Worm (Caenorhabditis elegans): Measurements from ENCODE around the gene cyn-2.

Gene cyn-2

DNA sequence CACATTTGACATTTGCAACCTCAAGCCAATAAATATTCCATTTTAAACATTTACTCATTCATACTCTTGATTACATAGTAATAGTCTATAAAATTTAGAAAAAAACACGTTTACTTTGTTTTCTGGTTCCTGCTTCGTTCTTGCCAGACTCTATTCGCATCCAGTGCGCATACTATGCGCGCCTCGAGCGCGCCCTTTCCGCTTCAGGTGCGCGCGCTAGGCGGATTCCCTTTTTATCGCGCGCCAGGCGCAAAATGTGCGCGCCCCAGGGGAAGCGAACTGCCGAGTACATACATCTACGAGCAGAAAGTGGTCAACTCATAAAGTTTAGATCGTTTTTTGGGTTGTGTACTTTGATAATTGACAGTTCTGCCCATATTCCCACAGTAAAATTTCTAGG lies 48.9 kb downstream of the cyn-2 start:
- no peak for TF ChIP-seq unc-62 (GFP tag; optimal IDR thresholded peaks at IDR 0.05)

ce11 chrIII:13742028-13742427 lies 49.6 kb downstream of the cyn-2 start:
- no peak for TF ChIP-seq unc-62 (GFP tag; optimal IDR thresholded peaks at IDR 0.05)
